Worm (Caenorhabditis elegans) whole organism, L4 larva: ENCODE data around the gene Y46E12A.2.

Source experiments
- ama-1 ChIP-seq: fragments of 150-350 bp; optimal IDR thresholded peaks from 2 replicates; lab custom pipeline; 2014; ENCODE audit warnings: inconsistent platforms, mixed read lengths
- dmd-6 ChIP-seq: fragments of 200-800 bp; sonication (Bioruptor generic); IDR thresholded peaks from 2 replicates; pipeline ENCODE4 v1.3.6; 2022; ENCODE audit warnings: missing genetic modification reagents, missing genetic modification characterization, missing compliant biosample characterization
- dpl-1 ChIP-seq: fragments of 150-350 bp; optimal IDR thresholded peaks from 2 replicates; lab custom pipeline; 2014; ENCODE audit warnings: missing biosample characterization, missing genetic modification reagents, missing genetic modification characterization
- egl-43 ChIP-seq: fragments of 200-800 bp; sonication (Bioruptor generic); IDR thresholded peaks from 2 replicates; pipeline ENCODE4 v1.3.6; 2022; ENCODE audit warnings: missing genetic modification reagents, missing genetic modification characterization, missing compliant biosample characterization
- fos-1 ChIP-seq: fragments of 150-350 bp; optimal IDR thresholded peaks from 2 replicates; lab custom pipeline; 2014; ENCODE audit warnings: missing biosample characterization, missing genetic modification characterization
- madf-9 ChIP-seq: fragments of 200-800 bp; sonication (Bioruptor generic); conservative IDR thresholded peaks from 2 replicates; pipeline ENCODE4 v1.3.6; 2022; ENCODE audit warnings: missing genetic modification reagents, missing genetic modification characterization, missing compliant biosample characterization
- mdl-1 ChIP-seq, 2 experiments: fragments of 150-350 bp in 1 of 2; sonication (generic microtip) in 1 of 2; optimal IDR thresholded peaks; 2 replicates each; lab custom pipeline; 2014 to 2017; ENCODE audit warnings: missing biosample characterization in 2 of 2, missing genetic modification characterization in 2 of 2
- nhr-111 ChIP-seq: fragments of 200-800 bp; sonication (Bioruptor generic); optimal IDR thresholded peaks from 2 replicates; lab custom pipeline; 2018; ENCODE audit warnings: mild to moderate bottlenecking, missing genetic modification characterization, missing compliant biosample characterization
- nhr-76 ChIP-seq: fragments of 150-350 bp; optimal IDR thresholded peaks from 2 replicates; lab custom pipeline; 2014; ENCODE audit warnings: missing biosample characterization, missing genetic modification characterization
- pqm-1 ChIP-seq: sonication (generic microtip); optimal IDR thresholded peaks from 2 replicates; lab custom pipeline; 2017; ENCODE audit warnings: missing biosample characterization, missing genetic modification characterization
- unc-62 ChIP-seq, 3 experiments: fragments of 150-350 bp in 1 of 3; sonication (generic microtip); optimal IDR thresholded peaks in 2 of 3; peaks in 1 of 3; 1 replicate in 1 of 3; 2 replicates in 2 of 3; lab custom pipeline; 2014 to 2017; ENCODE audit warnings: missing biosample characterization in 3 of 3, missing genetic modification characterization in 3 of 3, missing genetic modification reagents in 3 of 3, missing genotype in 1 of 3
- zag-1 ChIP-seq: fragments of 150-350 bp; optimal IDR thresholded peaks from 2 replicates; lab custom pipeline; 2014; ENCODE audit warnings: missing biosample characterization, missing genetic modification characterization

DNA sequence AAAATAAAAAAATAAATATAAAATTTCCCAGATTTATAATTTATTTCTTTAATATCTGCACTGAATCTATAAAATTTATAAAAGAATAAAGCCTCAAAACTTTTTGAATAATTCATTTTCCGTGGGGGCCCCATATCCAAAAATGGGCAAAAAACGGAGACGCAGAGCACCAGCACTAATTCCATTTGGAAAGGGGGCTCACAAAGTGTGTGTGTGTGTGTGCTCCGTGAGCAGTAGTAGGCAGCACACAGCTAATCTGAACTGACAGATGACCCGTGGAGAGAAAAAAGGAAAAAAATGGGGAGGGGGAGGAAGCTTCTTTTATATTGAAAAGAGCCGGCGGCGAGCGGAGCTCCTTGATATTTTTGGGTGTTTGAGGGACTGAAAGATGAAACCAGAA lies 33.2 kb downstream of the Y46E12A.2 start:
- no peak for TF ChIP-seq nhr-76 (tag; lab: Kevin White, UChicago)
- TF ChIP-seq egl-43 (GFP tag; lab: Robert Waterston, UW) = no peak
- no peak for TF ChIP-seq zag-1 (tag; lab: Kevin White, UChicago)
- TF ChIP-seq mdl-1 (tag; optimal IDR thresholded peaks at IDR 0.05; lab: Kevin White, UChicago) = no peak
- no peak for TF ChIP-seq unc-62 (GFP tag; optimal IDR thresholded peaks at IDR 0.05 in 1 of 2; lab: Kevin White, UChicago)
- no peak for TF ChIP-seq unc-62 (tag; optimal IDR thresholded peaks at IDR 0.05; lab: Kevin White, UChicago)
- TF ChIP-seq madf-9 (GFP tag; lab: Robert Waterston, UW) = no peak
- no peak for TF ChIP-seq dpl-1 (GFP tag; lab: Kevin White, UChicago)
- no peak for TF ChIP-seq ama-1 (lab: Kevin White, UChicago)
- TF ChIP-seq dmd-6 = no peak
- no peak for TF ChIP-seq nhr-111 (GFP tag; lab: Kevin White, UChicago)
- no peak for TF ChIP-seq fos-1
- TF ChIP-seq pqm-1 (tag; lab: Kevin White, UChicago) = no peak
